Fruit fly (Drosophila melanogaster) S2 (cell line): ENCODE data around the gene CG17154.

ENCODE experiments used
- CG8478 ChIP-seq: fragments of >200 bp; optimal IDR thresholded peaks from 2 replicates; lab custom pipeline; 2018
- CTCF ChIP-seq, 2 experiments: fragments of >200 bp; optimal IDR thresholded peaks; 2 replicates each; lab custom pipeline; 2018

CG17154 gene

DNA sequence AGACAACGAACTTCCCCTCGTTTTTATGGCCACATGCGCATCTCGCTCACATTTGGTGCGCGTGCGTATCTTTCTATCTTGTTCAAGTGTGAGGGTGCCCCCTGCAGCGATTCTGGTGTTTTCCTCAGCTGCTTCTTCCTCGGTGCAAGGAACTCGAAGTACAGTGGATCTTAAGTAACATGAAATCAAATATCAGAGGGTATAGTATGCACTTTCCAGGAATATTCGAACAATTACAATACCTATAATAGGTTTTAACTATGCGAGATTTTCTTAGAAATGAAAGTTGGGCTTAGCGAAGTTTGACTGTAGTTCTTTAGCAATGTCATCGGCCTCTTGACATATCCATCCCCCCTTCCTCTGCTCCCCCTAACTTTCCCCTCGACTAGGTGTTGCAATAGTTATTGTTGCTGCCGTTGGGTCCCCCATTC, 25.6 kb upstream of the CG17154 start:
- TF ChIP-seq CG8478 (lab: Kevin White, UChicago) (no peak), CTCF (optimal IDR thresholded peaks at IDR 0.05; lab: Kevin White, UChicago) (no peak)

DNA sequence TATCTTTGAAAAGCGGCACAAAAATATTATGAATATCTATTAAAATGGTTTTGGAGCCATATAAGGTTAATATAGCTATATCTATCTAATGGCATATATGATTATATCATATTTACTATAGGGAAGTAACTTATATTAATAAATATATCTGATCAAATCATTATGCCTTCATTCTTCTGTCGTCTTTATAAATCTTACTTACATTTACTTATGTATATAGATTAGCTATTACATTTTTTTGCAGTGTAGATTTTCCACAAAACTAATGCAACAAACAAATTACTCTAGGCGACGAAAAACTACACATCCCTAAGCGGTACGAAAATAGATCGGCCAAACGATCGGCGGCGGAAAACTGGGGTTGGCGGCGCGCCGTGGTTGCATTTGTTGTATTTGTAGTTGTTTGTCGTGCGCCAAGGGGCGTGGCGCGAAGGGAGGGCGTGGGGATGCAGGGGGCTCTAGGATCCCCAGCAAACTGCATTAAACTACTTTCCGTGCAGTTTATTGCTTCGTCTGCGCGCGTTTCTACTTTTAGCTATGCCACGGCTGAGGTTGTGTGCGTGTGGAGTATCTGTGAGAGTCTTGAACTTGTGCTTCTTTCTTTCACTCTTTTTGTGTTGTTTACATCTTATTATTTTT, 24.9 kb upstream of the CG17154 start:
- no peak for TF ChIP-seq CTCF (optimal IDR thresholded peaks at IDR 0.05; lab: Kevin White, UChicago)
- TF ChIP-seq CG8478 (lab: Kevin White, UChicago) = no peak

dm6 chr3L:12064759-12065158, 23.7 kb upstream of the CG17154 start, which contains the start of gene rols:
rols (minus strand) TSS chr3L:12064859.
- TF ChIP-seq CTCF (optimal IDR thresholded peaks at IDR 0.05; lab: Kevin White, UChicago) (no peak), CG8478 (lab: Kevin White, UChicago) (no peak)

dm6 chr3L:12066699-12067287, 21.6 kb upstream of the CG17154 start:
- no peak for TF ChIP-seq CG8478 (lab: Kevin White, UChicago)
- TF ChIP-seq CTCF (optimal IDR thresholded peaks at IDR 0.05; lab: Kevin White, UChicago) = peak; percentile 94 to 95

dm6 chr3L:12072388-12072787, 16.0 kb upstream of the CG17154 start:
- no peak for TF ChIP-seq CTCF (optimal IDR thresholded peaks at IDR 0.05; lab: Kevin White, UChicago)
- no peak for TF ChIP-seq CG8478 (lab: Kevin White, UChicago)

dm6 chr3L:12073076-12073475, 15.3 kb upstream of the CG17154 start:
- no peak for TF ChIP-seq CG8478 (lab: Kevin White, UChicago)
- TF ChIP-seq CTCF (optimal IDR thresholded peaks at IDR 0.05; lab: Kevin White, UChicago) = no peak

DNA sequence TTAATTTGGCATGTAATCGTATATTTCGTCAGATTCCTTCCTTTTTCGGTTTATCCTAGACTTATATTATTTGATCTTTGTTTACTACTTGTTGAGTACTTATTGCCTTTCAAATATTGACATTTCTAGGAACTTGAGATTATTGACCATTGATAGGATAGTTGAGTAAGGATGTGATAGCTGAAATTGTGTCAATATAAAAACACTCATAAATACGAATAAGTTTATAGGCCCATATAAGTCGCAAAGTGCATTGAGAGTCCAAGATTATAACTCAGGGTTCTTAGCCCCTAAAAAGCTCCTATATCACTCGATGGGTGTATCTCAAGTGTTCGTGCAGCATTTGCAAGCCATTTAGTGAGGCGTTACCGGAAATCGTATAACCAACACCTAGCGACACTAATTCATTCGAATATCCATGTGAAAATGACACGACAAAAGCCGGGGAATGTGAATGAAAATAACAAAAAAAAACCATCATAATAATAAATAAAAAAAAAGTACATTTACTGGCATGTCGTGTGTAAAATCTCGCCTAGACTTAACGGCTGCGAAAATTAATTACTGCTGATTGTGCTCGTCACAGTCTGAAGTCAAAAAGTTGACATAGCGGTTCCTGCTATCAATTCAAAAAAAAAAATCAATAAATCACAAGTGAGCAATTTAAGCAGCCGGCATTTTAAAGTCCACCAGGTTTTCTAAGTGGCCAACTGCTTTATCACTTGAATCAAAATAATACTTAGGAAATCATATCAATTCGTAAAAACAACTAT, 14.4 kb upstream of the CG17154 start:
- TF ChIP-seq CG8478 (lab: Kevin White, UChicago) = no peak
- no peak for TF ChIP-seq CTCF (optimal IDR thresholded peaks at IDR 0.05; lab: Kevin White, UChicago)

DNA sequence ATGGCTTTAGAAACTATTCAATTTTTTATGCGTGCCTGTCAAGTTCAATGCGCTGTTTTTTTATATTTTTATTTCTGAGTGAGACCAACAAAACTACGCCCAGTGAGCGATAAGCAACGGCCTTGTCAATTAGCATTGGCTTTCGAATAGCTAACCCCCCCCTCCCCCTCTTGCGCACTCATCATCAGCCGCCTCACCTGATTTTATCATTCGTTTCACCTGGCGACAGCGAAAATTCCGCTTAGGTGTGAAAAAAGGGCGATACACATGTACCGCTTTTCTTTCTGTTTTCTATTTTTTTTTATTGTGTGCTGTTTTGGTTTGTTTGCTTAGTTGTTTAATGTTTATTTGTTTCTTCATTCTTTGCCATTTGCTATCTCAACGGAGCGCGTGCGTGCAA, 13.5 kb upstream of the CG17154 start:
- no peak for TF ChIP-seq CG8478 (lab: Kevin White, UChicago)

DNA sequence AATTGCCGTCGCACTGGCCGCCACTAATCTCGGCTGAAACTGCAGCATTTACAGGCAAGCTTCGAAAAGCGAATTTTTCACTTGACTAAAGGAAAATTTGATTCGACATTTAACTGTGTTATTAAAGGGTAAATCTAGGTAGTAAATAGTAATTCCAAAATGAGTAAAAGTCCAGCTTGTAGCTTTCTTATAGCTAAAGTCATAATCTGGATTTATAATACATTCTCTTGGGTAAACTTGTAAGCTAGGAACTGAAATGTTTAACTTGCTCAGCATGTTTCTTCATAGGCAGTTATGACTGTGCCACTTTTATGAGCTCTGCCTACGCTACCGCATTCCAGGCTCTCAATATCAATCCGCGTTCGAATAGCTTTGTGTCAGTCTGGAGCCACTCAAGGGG, 12.1 kb upstream of the CG17154 start:
- no peak for TF ChIP-seq CG8478 (lab: Kevin White, UChicago)

- TF ChIP-seq CTCF (optimal IDR thresholded peaks at IDR 0.05; lab: Kevin White, UChicago) (no peak), CG8478 (lab: Kevin White, UChicago) (no peak)
These were observed 11.1 kb upstream of the CG17154 start for dm6 chr3L:12077348-12077747.

DNA sequence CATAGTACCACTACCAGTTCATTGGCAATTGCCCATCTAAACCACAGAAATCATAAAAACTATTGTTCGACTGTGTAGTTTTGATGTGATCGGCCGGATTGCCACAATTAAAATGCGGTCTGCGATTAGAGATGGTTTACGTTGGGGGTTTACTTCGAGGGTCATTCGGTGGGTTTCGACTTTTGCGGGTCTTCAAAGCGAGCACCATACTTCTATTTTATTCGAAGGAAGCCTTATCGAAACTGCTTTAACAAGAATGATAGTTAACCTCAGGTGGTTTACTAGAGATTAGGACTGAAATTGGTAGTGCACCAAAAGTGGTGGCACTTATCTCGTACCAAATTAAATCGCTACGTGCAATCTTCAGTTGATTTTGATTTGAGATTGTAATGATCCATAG, 10.5 kb upstream of the CG17154 start:
- no peak for TF ChIP-seq CTCF (optimal IDR thresholded peaks at IDR 0.05; lab: Kevin White, UChicago)

DNA sequence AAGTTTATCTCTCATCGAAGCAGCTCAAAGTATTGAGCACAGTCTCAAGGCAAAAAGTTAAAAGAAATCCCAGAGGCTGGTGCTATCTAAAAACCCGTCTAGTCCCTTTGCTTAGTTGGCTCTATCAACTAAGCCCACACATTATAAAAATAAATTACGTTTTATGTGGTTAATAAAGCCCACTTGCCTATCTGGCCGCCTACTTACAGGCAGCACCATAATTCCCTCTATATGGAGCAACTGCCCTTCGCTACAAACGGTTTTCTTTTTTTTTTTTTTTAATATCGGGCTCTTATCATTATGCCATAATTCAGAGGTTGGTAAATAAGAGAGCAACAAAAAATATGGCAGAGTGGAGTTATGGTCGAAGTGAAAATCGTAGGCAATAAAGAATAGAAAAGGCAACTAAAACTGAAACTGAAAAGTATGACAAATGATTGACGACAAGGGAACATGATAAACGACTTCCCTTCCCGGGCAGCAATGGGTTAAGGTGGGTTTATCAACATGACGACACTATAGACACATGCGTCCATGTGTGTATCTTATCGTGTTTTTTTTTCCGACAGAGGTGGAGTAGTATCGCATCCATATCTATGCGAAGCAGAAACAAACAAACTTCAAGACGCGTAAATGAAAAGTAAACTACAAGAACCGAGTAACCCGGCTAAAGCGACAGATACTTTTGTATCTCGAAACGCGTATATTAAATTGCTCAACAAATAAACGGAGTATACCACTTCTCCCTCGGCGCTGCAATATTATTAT, 9.7 kb upstream of the CG17154 start:
- no peak for TF ChIP-seq CG8478 (lab: Kevin White, UChicago)
- no peak for TF ChIP-seq CTCF (optimal IDR thresholded peaks at IDR 0.05; lab: Kevin White, UChicago)

dm6 chr3L:12079319-12079933, 9.0 kb upstream of the CG17154 start:
- TF ChIP-seq CG8478 (lab: Kevin White, UChicago) (no peak), CTCF (optimal IDR thresholded peaks at IDR 0.05; lab: Kevin White, UChicago) (no peak)

dm6 chr3L:12080423-12080822, 8.0 kb upstream of the CG17154 start:
- TF ChIP-seq CG8478 (lab: Kevin White, UChicago) (no peak), CTCF (optimal IDR thresholded peaks at IDR 0.05; lab: Kevin White, UChicago) (no peak)
